Worm (Caenorhabditis elegans) whole organism, late embryonic: ENCODE measurements around the gene C09H10.4.
A peak's percentile ranks its signal among the peaks of the same experiment; 100 is the strongest.

Source experiments
- C08G9.2 ChIP-seq: sonication (generic microtip); optimal IDR thresholded peaks from 2 replicates; lab custom pipeline; 2016; ENCODE audit warnings: mild to moderate bottlenecking, missing genetic modification characterization, moderate library complexity, missing compliant biosample characterization
- Y22D7AL.16 ChIP-seq: sonication (generic microtip); optimal IDR thresholded peaks from 2 replicates; lab custom pipeline; 2016; ENCODE audit warnings: missing genetic modification characterization, missing compliant biosample characterization
- ceh-14 ChIP-seq: sonication (generic microtip); optimal IDR thresholded peaks from 2 replicates; lab custom pipeline; 2016; ENCODE audit warnings: missing genotype, missing genetic modification characterization, missing compliant biosample characterization
- ceh-18 ChIP-seq: sonication (generic microtip); optimal IDR thresholded peaks from 2 replicates; lab custom pipeline; 2016; ENCODE audit warnings: missing genetic modification characterization, missing compliant biosample characterization
- ceh-2 ChIP-seq: sonication (generic microtip); optimal IDR thresholded peaks from 2 replicates; lab custom pipeline; 2016; ENCODE audit warnings: missing genotype, missing genetic modification characterization, missing compliant biosample characterization
- ceh-30 ChIP-seq: fragments of 150-350 bp; optimal IDR thresholded peaks from 2 replicates; lab custom pipeline; 2014; ENCODE audit warnings: missing biosample characterization, missing genetic modification characterization
- ceh-31 ChIP-seq: sonication (generic microtip); optimal IDR thresholded peaks from 2 replicates; lab custom pipeline; 2016; ENCODE audit warnings: missing genetic modification characterization, missing compliant biosample characterization
- ceh-34 ChIP-seq: sonication (generic microtip); optimal IDR thresholded peaks from 2 replicates; lab custom pipeline; 2016; ENCODE audit warnings: mild to moderate bottlenecking, missing genetic modification characterization, missing compliant biosample characterization
- ceh-45 ChIP-seq: fragments of 200-800 bp; sonication (Bioruptor generic); IDR thresholded peaks from 2 replicates; pipeline ENCODE4 v1.3.6; 2022; ENCODE audit warnings: missing genetic modification reagents, missing genetic modification characterization, missing compliant biosample characterization
- ceh-48 ChIP-seq: sonication (generic microtip); optimal IDR thresholded peaks from 2 replicates; lab custom pipeline; 2016; ENCODE audit warnings: missing genetic modification characterization, inconsistent platforms, missing compliant biosample characterization
- ceh-6 ChIP-seq: fragments of 200-800 bp; sonication (Bioruptor generic); optimal IDR thresholded peaks from 2 replicates; lab custom pipeline; 2018; ENCODE audit warnings: mild to moderate bottlenecking, missing genetic modification characterization, missing compliant biosample characterization
- ceh-9 ChIP-seq: sonication (generic microtip); optimal IDR thresholded peaks from 2 replicates; lab custom pipeline; 2016; ENCODE audit warnings: mild to moderate bottlenecking, missing genetic modification characterization, inconsistent platforms, missing compliant biosample characterization
- che-1 ChIP-seq: sonication (generic microtip); optimal IDR thresholded peaks from 2 replicates; lab custom pipeline; 2016; ENCODE audit warnings: mild to moderate bottlenecking, missing genetic modification characterization, missing compliant biosample characterization
- dmd-4 ChIP-seq: sonication (generic microtip); optimal IDR thresholded peaks from 2 replicates; lab custom pipeline; 2016; ENCODE audit warnings: borderline replicate concordance, missing genetic modification characterization, missing compliant biosample characterization
- dve-1 ChIP-seq: sonication (generic microtip); optimal IDR thresholded peaks from 2 replicates; lab custom pipeline; 2017; ENCODE audit warnings: antibody characterized with exemption, mild to moderate bottlenecking, missing genetic modification characterization, missing compliant biosample characterization
- elt-2 ChIP-seq: sonication (generic microtip); optimal IDR thresholded peaks from 2 replicates; lab custom pipeline; 2016; ENCODE audit warnings: missing genetic modification reagents, missing genetic modification characterization, missing compliant biosample characterization
- ets-4 ChIP-seq: sonication (generic microtip); optimal IDR thresholded peaks from 2 replicates; lab custom pipeline; 2016; ENCODE audit warnings: missing genetic modification characterization, missing compliant biosample characterization
- eyg-1 ChIP-seq: sonication (generic microtip); optimal IDR thresholded peaks from 2 replicates; lab custom pipeline; 2016; ENCODE audit warnings: missing genotype, missing genetic modification characterization, missing compliant biosample characterization
- hlh-13 ChIP-seq: fragments of 200-800 bp; sonication (Bioruptor generic); optimal IDR thresholded peaks from 2 replicates; lab custom pipeline; 2018; ENCODE audit warnings: mild to moderate bottlenecking, missing genetic modification characterization, missing compliant biosample characterization
- hlh-15 ChIP-seq: sonication (generic microtip); optimal IDR thresholded peaks from 2 replicates; lab custom pipeline; 2016; ENCODE audit warnings: missing genetic modification characterization, missing compliant biosample characterization
- hlh-30 ChIP-seq: sonication (generic microtip); optimal IDR thresholded peaks from 2 replicates; lab custom pipeline; 2017; ENCODE audit warnings: antibody characterized with exemption, missing genetic modification characterization, missing compliant biosample characterization; ENCODE audit not compliant: insufficient read depth
- hlh-8 ChIP-seq: sonication (generic microtip); optimal IDR thresholded peaks from 2 replicates; lab custom pipeline; 2016; ENCODE audit warnings: missing genotype, missing genetic modification characterization, missing compliant biosample characterization
- lim-6 ChIP-seq: sonication (generic microtip); optimal IDR thresholded peaks from 2 replicates; lab custom pipeline; 2016; ENCODE audit warnings: missing genetic modification characterization, missing compliant biosample characterization
- madf-2 ChIP-seq: sonication (generic microtip); optimal IDR thresholded peaks from 2 replicates; lab custom pipeline; 2017; ENCODE audit warnings: missing genetic modification characterization, missing compliant biosample characterization
- mec-3 ChIP-seq: sonication (generic microtip); optimal IDR thresholded peaks from 2 replicates; lab custom pipeline; 2016; ENCODE audit warnings: borderline replicate concordance, missing genetic modification characterization, missing compliant biosample characterization
- nfya-1 ChIP-seq: sonication (generic microtip); optimal IDR thresholded peaks from 2 replicates; lab custom pipeline; 2017; ENCODE audit warnings: missing genetic modification characterization, mild to moderate bottlenecking, missing compliant biosample characterization, antibody characterized with exemption, moderate library complexity
- nhr-11 ChIP-seq: fragments of 150-350 bp; optimal IDR thresholded peaks from 2 replicates; lab custom pipeline; 2014; ENCODE audit warnings: missing biosample characterization, missing genetic modification characterization
- nhr-232 ChIP-seq: sonication (generic microtip); optimal IDR thresholded peaks from 2 replicates; lab custom pipeline; 2016; ENCODE audit warnings: missing genetic modification characterization, missing compliant biosample characterization
- odd-2 ChIP-seq: sonication (generic microtip); optimal IDR thresholded peaks from 2 replicates; lab custom pipeline; 2017; ENCODE audit warnings: antibody characterized with exemption, mild to moderate bottlenecking, missing genetic modification characterization, missing compliant biosample characterization
- pag-3 ChIP-seq: sonication (generic microtip); optimal IDR thresholded peaks from 2 replicates; lab custom pipeline; 2016; ENCODE audit warnings: missing compliant biosample characterization, missing genetic modification characterization, borderline replicate concordance
- pha-2 ChIP-seq: sonication (generic microtip); optimal IDR thresholded peaks from 2 replicates; lab custom pipeline; 2017; ENCODE audit warnings: mild to moderate bottlenecking, missing genetic modification characterization, missing compliant biosample characterization
- pha-4 ChIP-seq: fragments of 150-350 bp; optimal IDR thresholded peaks from 2 replicates; lab custom pipeline; 2018; ENCODE audit warnings: missing biosample characterization, missing genetic modification reagents, missing genetic modification characterization
- ref-2 ChIP-seq: sonication (generic microtip); optimal IDR thresholded peaks from 2 replicates; lab custom pipeline; 2016; ENCODE audit warnings: missing genetic modification characterization, missing compliant biosample characterization
- rnt-1 ChIP-seq: sonication (generic microtip); optimal IDR thresholded peaks from 2 replicates; lab custom pipeline; 2016; ENCODE audit warnings: missing genetic modification characterization, missing compliant biosample characterization
- sdc-2 ChIP-seq: sonication (generic microtip); optimal IDR thresholded peaks from 2 replicates; lab custom pipeline; 2016; ENCODE audit warnings: missing genotype, missing genetic modification characterization, missing compliant biosample characterization
- sox-2 ChIP-seq: fragments of 200-800 bp; sonication (Bioruptor generic); IDR thresholded peaks from 2 replicates; pipeline ENCODE4 v1.3.6; 2022; ENCODE audit warnings: missing genetic modification reagents, missing genetic modification characterization, missing compliant biosample characterization
- sox-4 ChIP-seq: sonication (generic microtip); optimal IDR thresholded peaks from 2 replicates; lab custom pipeline; 2017; ENCODE audit warnings: mild to moderate bottlenecking, missing genetic modification characterization, inconsistent platforms, missing compliant biosample characterization
- syd-9 ChIP-seq: sonication (generic microtip); optimal IDR thresholded peaks from 2 replicates; lab custom pipeline; 2016; ENCODE audit warnings: mild to moderate bottlenecking, missing genetic modification characterization, moderate library complexity, missing compliant biosample characterization
- tbx-2 ChIP-seq: sonication (generic microtip); optimal IDR thresholded peaks from 2 replicates; lab custom pipeline; 2016; ENCODE audit warnings: missing genetic modification characterization, missing compliant biosample characterization
- unc-3 ChIP-seq, 2 experiments: fragments of 200-800 bp in 1 of 2; sonication (Bioruptor generic) in 1 of 2; sonication (generic microtip) in 1 of 2; conservative IDR thresholded peaks in 1 of 2; optimal IDR thresholded peaks in 1 of 2; 2 replicates each; pipeline versions ENCODE4 v1.3.6 to Lab custom; 2016 to 2022; ENCODE audit warnings: missing compliant biosample characterization in 2 of 2, missing genetic modification characterization in 2 of 2, missing genetic modification reagents in 1 of 2
- unc-42 ChIP-seq: sonication (generic microtip); optimal IDR thresholded peaks from 2 replicates; lab custom pipeline; 2016; ENCODE audit warnings: missing genotype, missing genetic modification characterization, missing compliant biosample characterization
- unc-55 ChIP-seq: sonication (generic microtip); optimal IDR thresholded peaks from 2 replicates; lab custom pipeline; 2017; ENCODE audit warnings: missing biosample characterization, missing genetic modification reagents, missing genetic modification characterization

The C09H10.4 gene

ce11 chrII:11094431-11094830, 5.5 kb upstream of the C09H10.4 start:
- TF ChIP-seq sdc-2 (tag; lab: Kevin White, UChicago) (no peak), ceh-31 (tag; lab: Kevin White, UChicago) (no peak), nhr-11 (tag; lab: Kevin White, UChicago) (no peak), sox-2 (no peak)

DNA sequence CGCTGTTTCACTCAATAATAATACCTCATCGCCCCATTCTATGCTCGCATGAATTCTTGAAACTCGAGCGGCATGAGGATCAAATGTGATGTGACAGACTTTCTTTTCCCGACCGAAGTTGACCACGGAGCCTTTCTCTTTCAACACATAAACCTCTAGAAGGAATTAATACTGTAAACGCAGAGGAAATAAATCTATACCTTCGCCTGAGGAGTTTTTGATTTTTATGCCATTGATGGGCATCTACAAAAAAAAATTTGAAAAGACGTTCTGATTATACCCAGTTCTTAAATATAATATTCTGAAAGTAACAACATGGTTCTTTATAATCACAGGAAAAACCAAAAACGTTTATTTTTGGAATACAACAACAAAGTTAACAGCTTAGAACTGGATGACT, 3.7 kb upstream of the C09H10.4 start, which contains the start of gene nbs-1:
nbs-1 (minus strand) TSS at position 246 of the 400 bp plus-strand sequence.
- TF ChIP-seq mec-3 (tag; lab: Kevin White, UChicago) (no peak), tbx-2 (no peak), C08G9.2 (no peak), ceh-31 (tag; lab: Kevin White, UChicago) (no peak), dmd-4 (tag; lab: Kevin White, UChicago) (no peak), nhr-232 (no peak), ceh-14 (tag; lab: Kevin White, UChicago) (no peak), ceh-48 (tag; lab: Kevin White, UChicago) (no peak), ceh-2 (no peak), ceh-9 (tag; lab: Kevin White, UChicago) (no peak), pag-3 (no peak), nhr-11 (tag; lab: Kevin White, UChicago) (no peak), dve-1 (tag; lab: Kevin White, UChicago) (no peak), sdc-2 (tag; lab: Kevin White, UChicago) (no peak), che-1 (no peak), unc-3 (GFP tag; conservative IDR thresholded peaks at IDR 0.05; lab: Robert Waterston, UW) (no peak), unc-3 (tag; optimal IDR thresholded peaks at IDR 0.05; lab: Kevin White, UChicago) (no peak), madf-2 (tag; lab: Kevin White, UChicago) (no peak)

- TF ChIP-seq ceh-18 (peak; percentile 60), hlh-30 (tag; lab: Kevin White, UChicago) (peak; percentile 20), rnt-1 (tag; lab: Kevin White, UChicago) (peak; percentile 37), unc-55 (peak; percentile 62), C08G9.2 (no peak), syd-9 (tag; lab: Kevin White, UChicago) (no peak), unc-42 (tag; lab: Kevin White, UChicago) (peak; percentile 49), sdc-2 (tag; lab: Kevin White, UChicago) (no peak), dve-1 (tag; lab: Kevin White, UChicago) (peak; percentile 42), ets-4 (tag; lab: Kevin White, UChicago) (no peak), hlh-13 (no peak), ceh-31 (tag; lab: Kevin White, UChicago) (peak; percentile 68), ceh-6 (GFP tag; lab: Kevin White, UChicago) (no peak), hlh-8 (tag; lab: Kevin White, UChicago) (no peak), ceh-34 (tag; lab: Kevin White, UChicago) (peak; percentile 51), lim-6 (tag; lab: Kevin White, UChicago) (no peak), Y22D7AL.16 (no peak), pha-2 (tag; lab: Kevin White, UChicago) (no peak), elt-2 (tag; lab: Kevin White, UChicago) (peak; percentile 24), nfya-1 (peak; percentile 87)
Measured at ce11 chrII:11097154-11097887, 2.6 kb upstream of the C09H10.4 start, which contains the start of the genes rpl-36.A and nuo-1. Gene rpl-36.A (minus strand): TSS chrII:11097204. Gene nuo-1 (plus strand): TSS chrII:11097837.

ce11 chrII:11101171-11101570, 1.2 kb downstream of the C09H10.4 start:
- TF ChIP-seq sdc-2 (tag; lab: Kevin White, UChicago) (no peak), ref-2 (no peak), unc-3 (GFP tag; conservative IDR thresholded peaks at IDR 0.05; lab: Robert Waterston, UW) (no peak), unc-3 (tag; optimal IDR thresholded peaks at IDR 0.05; lab: Kevin White, UChicago) (no peak), ceh-18 (no peak), pha-4 (tag; lab: Kevin White, UChicago) (no peak), odd-2 (no peak), ceh-6 (GFP tag; lab: Kevin White, UChicago) (no peak), ceh-45 (GFP tag; lab: Robert Waterston, UW) (no peak), Y22D7AL.16 (no peak), ets-4 (tag; lab: Kevin White, UChicago) (no peak), hlh-8 (tag; lab: Kevin White, UChicago) (no peak), eyg-1 (no peak), sox-4 (tag; lab: Kevin White, UChicago) (no peak), ceh-30 (tag; lab: Kevin White, UChicago) (no peak), hlh-13 (no peak), ceh-31 (tag; lab: Kevin White, UChicago) (no peak), hlh-15 (no peak)
